Fruit fly (Drosophila melanogaster): Measurements from ENCODE around the gene Sfp24Ba.

Gene Sfp24Ba

DNA sequence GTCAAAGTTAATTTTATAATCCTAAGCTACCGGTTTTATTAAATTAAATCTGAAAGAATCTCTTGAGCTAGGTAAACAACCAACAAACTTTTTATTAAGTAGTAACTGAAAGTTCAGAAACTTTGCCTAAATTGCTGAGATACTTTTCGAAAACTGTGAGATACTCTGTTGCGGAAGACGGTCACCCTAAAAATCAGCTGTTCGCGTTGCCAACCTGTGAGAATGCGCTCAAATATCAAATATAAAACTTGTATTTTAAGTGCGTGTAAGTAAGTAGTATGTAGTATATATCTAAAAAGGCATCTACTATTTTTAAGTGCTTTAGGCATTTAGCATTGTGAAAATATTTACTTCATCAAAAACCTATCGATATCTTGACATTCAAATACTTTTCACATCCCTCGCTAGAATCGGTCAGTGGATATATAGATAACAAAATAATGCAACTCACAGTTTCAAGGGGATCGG lies 44.6 kb upstream of the Sfp24Ba start, which contains the start of the genes CG31955 and CG2818 (continued):
- TF ChIP-seq insv (GFP tag; optimal IDR thresholded peaks at IDR 0.05) (no peak), Sry-β (GFP tag; optimal IDR thresholded peaks at IDR 0.05) (no peak), ranshi (GFP tag; IDR thresholded peaks at IDR 0.05) (peak; percentile 62; the same call in 1 of the 2 replicates), Abd-B (GFP tag; optimal IDR thresholded peaks at IDR 0.05) (no peak), CTCF (GFP tag; optimal IDR thresholded peaks at IDR 0.05) (no peak), scrt (GFP tag; optimal IDR thresholded peaks at IDR 0.05) (no peak), dmrt11E (tag; optimal IDR thresholded peaks at IDR 0.05) (no peak), chif (GFP tag; optimal IDR thresholded peaks at IDR 0.05) (no peak), E2f2 (GFP tag; IDR thresholded peaks at IDR 0.05) (peak; percentile 72), CG11695 (GFP tag; IDR thresholded peaks at IDR 0.05) (no peak), dmrt99B (tag; optimal IDR thresholded peaks at IDR 0.05) (no peak), CG17612 (GFP tag; IDR thresholded peaks at IDR 0.05) (no peak), Ada2b (GFP tag; IDR thresholded peaks at IDR 0.05) (no peak), trh (GFP tag; optimal IDR thresholded peaks at IDR 0.05) (no peak), CG34224 (GFP tag; IDR thresholded peaks at IDR 0.05; ENCODE audit: partially characterized antibody) (peak; percentile 81), chm (GFP tag; IDR thresholded peaks at IDR 0.05) (no peak), Lim3 (GFP tag; IDR thresholded peaks at IDR 0.05) (no peak), onecut (GFP tag; IDR thresholded peaks at IDR 0.05) (no peak), hth (optimal IDR thresholded peaks at IDR 0.05) (no peak), psq (GFP tag; optimal IDR thresholded peaks at IDR 0.05) (no peak), CG15696 (tag; optimal IDR thresholded peaks at IDR 0.05) (no peak), CG16779 (GFP tag; IDR thresholded peaks at IDR 0.05) (no peak), br (optimal IDR thresholded peaks at IDR 0.05) (no peak), cwo (GFP tag; optimal IDR thresholded peaks at IDR 0.05) (no peak), lab (GFP tag; optimal IDR thresholded peaks at IDR 0.05) (peak; percentile 23), CG17802 (tag; optimal IDR thresholded peaks at IDR 0.05) (no peak), CG9727 (GFP tag; optimal IDR thresholded peaks at IDR 0.05) (no peak), gfzf (GFP tag; optimal IDR thresholded peaks at IDR 0.05) (peak; percentile 52), Spps (tag; optimal IDR thresholded peaks at IDR 0.05) (no peak), disco-r (GFP tag; optimal IDR thresholded peaks at IDR 0.05) (no peak), zen2 (GFP tag; IDR thresholded peaks at IDR 0.05; ENCODE audit: partially characterized antibody) (peak; percentile 38; the same call in 1 of the 3 replicates), Ptx1 (GFP tag; IDR thresholded peaks at IDR 0.05) (no peak), CG33213 (GFP tag; optimal IDR thresholded peaks at IDR 0.05) (no peak), YL-1 (GFP tag; optimal IDR thresholded peaks at IDR 0.05) (no peak), CG10431 (GFP tag; optimal IDR thresholded peaks at IDR 0.05) (no peak), CG9876 (GFP tag; optimal IDR thresholded peaks at IDR 0.05) (no peak), ase (GFP tag; IDR thresholded peaks at IDR 0.05) (no peak), CG4707 (GFP tag; optimal IDR thresholded peaks at IDR 0.05) (no peak), CG30020 (tag; optimal IDR thresholded peaks at IDR 0.05) (peak; percentile 36), Bgb (GFP tag; IDR thresholded peaks at IDR 0.05; ENCODE audit: partially characterized antibody) (peak; percentile 61; the same call in 1 of the 2 replicates), Xrp1 (GFP tag; IDR thresholded peaks at IDR 0.05) (no peak), Gug (GFP tag; IDR thresholded peaks at IDR 0.05) (no peak), repo (GFP tag; optimal IDR thresholded peaks at IDR 0.05) (no peak), sqz (GFP tag; optimal IDR thresholded peaks at IDR 0.05) (no peak), zfh1 (GFP tag; IDR thresholded peaks at IDR 0.05) (no peak), CG6272 (GFP tag; IDR thresholded peaks at IDR 0.05) (no peak), CG9437 (GFP tag; optimal IDR thresholded peaks at IDR 0.05) (no peak), CG15073 (GFP tag; optimal IDR thresholded peaks at IDR 0.05) (no peak), Bteb2 (GFP tag; optimal IDR thresholded peaks at IDR 0.05) (no peak), ftz-f1 (GFP tag; optimal IDR thresholded peaks at IDR 0.05) (no peak), slp2 (GFP tag; optimal IDR thresholded peaks at IDR 0.05) (no peak)
